Fruit fly (Drosophila melanogaster): ENCODE measurements around the gene Arfrp1.

Gene Arfrp1

DNA sequence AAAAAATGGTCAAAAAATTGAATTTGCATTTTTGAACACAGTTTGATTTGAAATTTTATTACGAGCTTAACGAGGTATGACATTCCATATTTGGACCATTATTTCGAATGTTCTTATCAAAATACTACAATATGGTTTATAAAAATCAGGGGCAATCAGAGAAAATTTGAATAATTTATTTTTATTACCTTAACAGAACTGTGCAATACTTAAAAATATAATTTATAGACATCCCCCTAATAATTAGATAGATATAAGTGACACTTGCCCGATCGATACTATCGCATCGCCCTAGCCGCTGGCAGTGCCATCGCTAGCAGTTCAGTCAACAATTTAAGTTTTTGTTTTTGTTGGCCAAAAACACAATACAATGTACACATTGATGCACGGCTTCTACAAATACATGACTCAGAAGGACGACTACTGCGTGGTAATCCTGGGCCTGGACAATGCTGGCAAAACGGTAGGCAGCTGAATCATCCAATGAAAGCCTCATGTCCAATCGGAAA is at the start of gene Arfrp1:
Gene Arfrp1, plus strand, starts transcription at position 295 of the 509 bp plus-strand sequence.
- TF ChIP-seq CG4496 (GFP tag; IDR thresholded peaks at IDR 0.05) (peak; percentile 6; the same call in 1 of the 3 replicates), fd96Ca (GFP tag; IDR thresholded peaks at IDR 0.05) (0 out of 3 replicates have a peak, but pooled peaks have one; percentile 24), CG8301 (tag; optimal IDR thresholded peaks at IDR 0.05) (no peak), CG9948 (tag; optimal IDR thresholded peaks at IDR 0.05) (peak; percentile 0), Ets98B (GFP tag; IDR thresholded peaks at IDR 0.05) (0 out of 2 replicates have a peak, but pooled peaks have one; percentile 5)

- TF ChIP-seq CG8159 (tag; optimal IDR thresholded peaks at IDR 0.05) = peak; percentile 86
- TF ChIP-seq CG8301 (tag; optimal IDR thresholded peaks at IDR 0.05) = peak; percentile 88
- TF ChIP-seq Pif1B (GFP tag; optimal IDR thresholded peaks at IDR 0.05) = peak; percentile 74
- TF ChIP-seq CG13204 (GFP tag; optimal IDR thresholded peaks at IDR 0.05) = peak; percentile 54
- peak; percentile 82 for TF ChIP-seq CG9948 (tag; optimal IDR thresholded peaks at IDR 0.05)
- TF ChIP-seq gl (tag; optimal IDR thresholded peaks at IDR 0.05) = peak; percentile 62
- peak; percentile 83 for TF ChIP-seq CG34367 (tag; optimal IDR thresholded peaks at IDR 0.05)
- TF ChIP-seq rn (GFP tag; IDR thresholded peaks at IDR 0.05) = peak; percentile 65; the same call in 1 of the 2 replicates
- peak; percentile 4 for TF ChIP-seq EcR (GFP tag; optimal IDR thresholded peaks at IDR 0.05)
- TF ChIP-seq fd96Ca (GFP tag; IDR thresholded peaks at IDR 0.05) = peak; percentile 79
- TF ChIP-seq CG17806 (tag; optimal IDR thresholded peaks at IDR 0.05) = peak; percentile 83
- peak; percentile 81 for TF ChIP-seq CG12605 (GFP tag; IDR thresholded peaks at IDR 0.05)
- peak; percentile 83 for TF ChIP-seq Snoo (tag; optimal IDR thresholded peaks at IDR 0.05)
- TF ChIP-seq CG14655 (GFP tag; optimal IDR thresholded peaks at IDR 0.05) = peak; percentile 88
- TF ChIP-seq CG15710 (tag; optimal IDR thresholded peaks at IDR 0.05) = peak; percentile 86
- no peak for TF ChIP-seq CG10348 (GFP tag; IDR thresholded peaks at IDR 0.05)
- TF ChIP-seq Pif1A (GFP tag; optimal IDR thresholded peaks at IDR 0.05) = peak; percentile 72
- peak; percentile 87 for TF ChIP-seq CG32121 (GFP tag; IDR thresholded peaks at IDR 0.05)
- TF ChIP-seq Ets98B (GFP tag; IDR thresholded peaks at IDR 0.05) = peak; percentile 83
- peak; percentile 88 for TF ChIP-seq CG4496 (GFP tag; IDR thresholded peaks at IDR 0.05)
- TF ChIP-seq D1 (tag; optimal IDR thresholded peaks at IDR 0.05) = peak; percentile 64
Measured at dm6 chrX:9060078-9060477, 46.8 kb upstream of the Arfrp1 start.

DNA sequence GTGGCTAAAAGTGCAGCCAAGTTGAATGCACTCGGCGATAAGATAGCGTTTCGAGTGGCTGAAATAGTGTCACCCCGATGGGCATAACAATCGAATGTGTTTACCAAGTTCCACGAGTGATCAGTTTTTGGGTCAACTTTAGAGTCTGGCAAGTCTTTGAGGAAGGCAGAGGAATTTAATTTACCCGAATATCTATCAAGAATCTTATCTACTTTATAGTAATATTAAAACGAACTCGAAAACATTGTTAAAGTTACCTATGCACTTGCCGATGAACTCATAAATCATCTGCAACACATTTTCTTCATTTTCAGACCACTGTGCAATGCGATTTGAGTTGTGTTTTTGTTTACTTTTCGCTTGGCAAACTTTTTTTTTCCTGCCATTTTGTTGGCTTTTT is 45.6 kb upstream of the Arfrp1 start:
- TF ChIP-seq Pif1A (GFP tag; optimal IDR thresholded peaks at IDR 0.05) (peak; percentile 53), CG4496 (GFP tag; IDR thresholded peaks at IDR 0.05) (no peak), CG15710 (tag; optimal IDR thresholded peaks at IDR 0.05) (peak; percentile 3), EcR (GFP tag; optimal IDR thresholded peaks at IDR 0.05) (peak; percentile 62), CG13204 (GFP tag; optimal IDR thresholded peaks at IDR 0.05) (no peak), CG8301 (tag; optimal IDR thresholded peaks at IDR 0.05) (peak; percentile 28), CG32121 (GFP tag; IDR thresholded peaks at IDR 0.05) (peak; percentile 48), CG10348 (GFP tag; IDR thresholded peaks at IDR 0.05) (no peak), CG9948 (tag; optimal IDR thresholded peaks at IDR 0.05) (peak; percentile 6), fd96Ca (GFP tag; IDR thresholded peaks at IDR 0.05) (peak; percentile 31; the same call in 1 of the 3 replicates), CG12605 (GFP tag; IDR thresholded peaks at IDR 0.05) (no peak), CG8159 (tag; optimal IDR thresholded peaks at IDR 0.05) (peak; percentile 46), rn (GFP tag; IDR thresholded peaks at IDR 0.05) (no peak), CG34367 (tag; optimal IDR thresholded peaks at IDR 0.05) (no peak), CG17806 (tag; optimal IDR thresholded peaks at IDR 0.05) (no peak), Pif1B (GFP tag; optimal IDR thresholded peaks at IDR 0.05) (peak; percentile 22), Ets98B (GFP tag; IDR thresholded peaks at IDR 0.05) (peak; percentile 12; the same call in 1 of the 2 replicates), D1 (tag; optimal IDR thresholded peaks at IDR 0.05) (no peak), gl (tag; optimal IDR thresholded peaks at IDR 0.05) (no peak), Snoo (tag; optimal IDR thresholded peaks at IDR 0.05) (no peak), CG14655 (GFP tag; optimal IDR thresholded peaks at IDR 0.05) (peak; percentile 32)

DNA sequence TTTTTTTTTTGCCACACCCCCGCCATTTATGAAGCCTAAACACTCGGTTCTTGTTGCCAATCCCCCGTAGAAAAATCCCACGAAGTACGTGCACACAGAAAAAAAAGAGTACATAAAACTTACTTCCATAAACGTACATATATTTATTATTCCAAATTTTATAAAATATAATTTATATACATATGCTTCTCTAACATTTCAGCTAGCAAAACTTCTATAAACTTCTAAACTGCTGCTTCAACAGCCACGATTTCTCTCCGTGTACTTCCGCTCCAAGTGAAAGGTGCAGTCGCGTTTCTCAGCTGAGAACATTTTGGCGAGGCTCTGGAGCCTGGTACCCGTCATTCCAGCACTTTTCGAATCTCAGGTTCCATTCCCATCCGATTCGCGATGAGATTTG is 44.2 kb upstream of the Arfrp1 start:
- TF ChIP-seq CG12605 (GFP tag; IDR thresholded peaks at IDR 0.05) (peak; percentile 72), EcR (GFP tag; optimal IDR thresholded peaks at IDR 0.05) (no peak), Pif1A (GFP tag; optimal IDR thresholded peaks at IDR 0.05) (peak; percentile 29), Snoo (tag; optimal IDR thresholded peaks at IDR 0.05) (peak; percentile 44), CG17806 (tag; optimal IDR thresholded peaks at IDR 0.05) (peak; percentile 26), CG4496 (GFP tag; IDR thresholded peaks at IDR 0.05) (peak; percentile 83), CG13204 (GFP tag; optimal IDR thresholded peaks at IDR 0.05) (no peak), Ets98B (GFP tag; IDR thresholded peaks at IDR 0.05) (peak; percentile 61), CG34367 (tag; optimal IDR thresholded peaks at IDR 0.05) (no peak), CG15710 (tag; optimal IDR thresholded peaks at IDR 0.05) (peak; percentile 57), rn (GFP tag; IDR thresholded peaks at IDR 0.05) (peak; percentile 5; the same call in 1 of the 2 replicates), CG10348 (GFP tag; IDR thresholded peaks at IDR 0.05) (no peak), CG32121 (GFP tag; IDR thresholded peaks at IDR 0.05) (peak; percentile 74), CG8159 (tag; optimal IDR thresholded peaks at IDR 0.05) (peak; percentile 40), D1 (tag; optimal IDR thresholded peaks at IDR 0.05) (no peak), CG9948 (tag; optimal IDR thresholded peaks at IDR 0.05) (peak; percentile 38), CG14655 (GFP tag; optimal IDR thresholded peaks at IDR 0.05) (peak; percentile 45), fd96Ca (GFP tag; IDR thresholded peaks at IDR 0.05) (peak; percentile 73), Pif1B (GFP tag; optimal IDR thresholded peaks at IDR 0.05) (peak; percentile 73), gl (tag; optimal IDR thresholded peaks at IDR 0.05) (no peak), CG8301 (tag; optimal IDR thresholded peaks at IDR 0.05) (peak; percentile 37)

- TF ChIP-seq gl (tag; optimal IDR thresholded peaks at IDR 0.05) (no peak), CG14655 (GFP tag; optimal IDR thresholded peaks at IDR 0.05) (no peak), fd96Ca (GFP tag; IDR thresholded peaks at IDR 0.05) (no peak), CG9948 (tag; optimal IDR thresholded peaks at IDR 0.05) (no peak), CG10348 (GFP tag; IDR thresholded peaks at IDR 0.05) (no peak), CG8159 (tag; optimal IDR thresholded peaks at IDR 0.05) (no peak), CG8301 (tag; optimal IDR thresholded peaks at IDR 0.05) (no peak), CG34367 (tag; optimal IDR thresholded peaks at IDR 0.05) (no peak), Pif1A (GFP tag; optimal IDR thresholded peaks at IDR 0.05) (no peak), CG32121 (GFP tag; IDR thresholded peaks at IDR 0.05) (no peak), Ets98B (GFP tag; IDR thresholded peaks at IDR 0.05) (no peak), CG12605 (GFP tag; IDR thresholded peaks at IDR 0.05) (no peak), CG4496 (GFP tag; IDR thresholded peaks at IDR 0.05) (no peak), CG17806 (tag; optimal IDR thresholded peaks at IDR 0.05) (no peak), Snoo (tag; optimal IDR thresholded peaks at IDR 0.05) (no peak), EcR (GFP tag; optimal IDR thresholded peaks at IDR 0.05) (no peak), Pif1B (GFP tag; optimal IDR thresholded peaks at IDR 0.05) (no peak)
Measured at dm6 chrX:9063425-9063824, 43.4 kb upstream of the Arfrp1 start.

Data from whole organism, pupa.